Worm (Caenorhabditis elegans): ENCODE measurements around the gene F47B8.13.

- TF ChIP-seq elt-2 (tag; optimal IDR thresholded peaks at IDR 0.05), result peak; percentile 21
- no peak for TF ChIP-seq ahr-1 (tag; optimal IDR thresholded peaks at IDR 0.05)
- no peak for TF ChIP-seq ceh-6 (GFP tag; optimal IDR thresholded peaks at IDR 0.05)
- TF ChIP-seq ceh-34 (tag; optimal IDR thresholded peaks at IDR 0.05), result no peak
- no peak for TF ChIP-seq madf-2 (tag; optimal IDR thresholded peaks at IDR 0.05)
- TF ChIP-seq dve-1 (tag; optimal IDR thresholded peaks at IDR 0.05), result no peak
- TF ChIP-seq pag-3 (tag; optimal IDR thresholded peaks at IDR 0.05; ENCODE audit: borderline replicate concordance), result no peak
- TF ChIP-seq ets-4 (tag; optimal IDR thresholded peaks at IDR 0.05), result no peak
- TF ChIP-seq K02D7.2 (tag; optimal IDR thresholded peaks at IDR 0.05), result no peak
- no peak for TF ChIP-seq pha-4 (tag; optimal IDR thresholded peaks at IDR 0.05)
- no peak for TF ChIP-seq ceh-45 (GFP tag; IDR thresholded peaks at IDR 0.05)
These were observed 18.5 kb downstream of the F47B8.13 start, which contains the start of gene F14D7.6 for ce11 chrV:14301076-14301475.

Data from whole organism, late embryonic.